Worm (Caenorhabditis elegans) whole organism, young adult: ENCODE measurements around the gene shc-3.

Experiments
- D2030.7 ChIP-seq: fragments of 200-800 bp; sonication (Bioruptor generic); IDR thresholded peaks from 2 replicates; pipeline ENCODE4 v1.3.6; 2022; ENCODE audit warnings: missing genetic modification reagents, missing genetic modification characterization, missing compliant biosample characterization
- F39B2.1 ChIP-seq: fragments of 200-800 bp; sonication (Bioruptor generic); IDR thresholded peaks from 2 replicates; pipeline ENCODE4 v1.3.6; 2022; ENCODE audit warnings: missing genetic modification reagents, missing genetic modification characterization, missing compliant biosample characterization
- F57C9.4 ChIP-seq: sonication (generic microtip); optimal IDR thresholded peaks from 2 replicates; lab custom pipeline; 2017; ENCODE audit warnings: mild to moderate bottlenecking, missing genetic modification characterization, missing compliant biosample characterization
- T26A5.8 ChIP-seq: sonication (generic microtip); optimal IDR thresholded peaks from 2 replicates; lab custom pipeline; 2016; ENCODE audit warnings: missing genetic modification characterization, missing compliant biosample characterization
- ZK185.1 ChIP-seq: sonication (generic microtip); optimal IDR thresholded peaks from 2 replicates; lab custom pipeline; 2016; ENCODE audit warnings: mild to moderate bottlenecking, missing genetic modification characterization, missing compliant biosample characterization; ENCODE audit not compliant: poor library complexity, severe bottlenecking
- ama-1 ChIP-seq, 3 experiments: fragments of 150-350 bp in 1 of 3; sonication (generic microtip) in 2 of 3; optimal IDR thresholded peaks; 2 replicates each; lab custom pipeline; 2014 to 2018; ENCODE audit warnings: missing biosample characterization in 2 of 3, missing genetic modification characterization in 2 of 3, missing genetic modification reagents in 2 of 3
- aptf-2 ChIP-seq: fragments of 200-800 bp; sonication (Bioruptor generic); conservative IDR thresholded peaks from 2 replicates; pipeline ENCODE4 v1.3.6; 2022; ENCODE audit warnings: missing genetic modification reagents, missing genetic modification characterization, missing compliant biosample characterization
- athp-1 ChIP-seq: sonication (generic microtip); optimal IDR thresholded peaks from 2 replicates; lab custom pipeline; 2017; ENCODE audit warnings: mild to moderate bottlenecking, missing genetic modification characterization, missing compliant biosample characterization
- attf-5 ChIP-seq: fragments of 200-800 bp; sonication (Bioruptor generic); optimal IDR thresholded peaks from 2 replicates; lab custom pipeline; 2018; ENCODE audit warnings: mild to moderate bottlenecking, missing genetic modification characterization, missing compliant biosample characterization
- bed-1 ChIP-seq: fragments of 200-800 bp; sonication (Bioruptor generic); IDR thresholded peaks from 2 replicates; pipeline ENCODE4 v1.3.6; 2022; ENCODE audit warnings: missing genetic modification reagents, missing genetic modification characterization, missing compliant biosample characterization
- ccch-3 ChIP-seq: fragments of 200-800 bp; sonication (Bioruptor generic); optimal IDR thresholded peaks from 2 replicates; lab custom pipeline; 2018; ENCODE audit warnings: mild to moderate bottlenecking, missing genetic modification characterization, missing compliant biosample characterization
- cebp-1 ChIP-seq, 2 experiments: fragments of 200-800 bp in 1 of 2; sonication (Bioruptor generic) in 1 of 2; sonication (generic microtip) in 1 of 2; IDR thresholded peaks in 1 of 2; optimal IDR thresholded peaks in 1 of 2; 2 replicates each; pipeline versions ENCODE4 v1.3.6 to Lab custom; 2017 to 2022; ENCODE audit warnings: missing compliant biosample characterization in 2 of 2, missing genetic modification characterization in 2 of 2, mild to moderate bottlenecking in 1 of 2, missing genetic modification reagents in 1 of 2, moderate library complexity in 1 of 2
- chd-7 ChIP-seq: sonication (generic microtip); optimal IDR thresholded peaks from 2 replicates; lab custom pipeline; 2016; ENCODE audit warnings: mild to moderate bottlenecking, missing genetic modification characterization, moderate library complexity, missing compliant biosample characterization
- dpl-1 ChIP-seq: fragments of 150-350 bp; optimal IDR thresholded peaks from 2 replicates; lab custom pipeline; 2014; ENCODE audit warnings: missing biosample characterization, missing genetic modification reagents, missing genetic modification characterization
- egl-18 ChIP-seq: fragments of 200-800 bp; sonication (Bioruptor generic); IDR thresholded peaks from 2 replicates; pipeline ENCODE4 v1.3.6; 2022; ENCODE audit warnings: missing genetic modification reagents, missing genetic modification characterization, missing compliant biosample characterization
- hlh-26 ChIP-seq: fragments of 200-800 bp; sonication (Bioruptor generic); conservative IDR thresholded peaks from 2 replicates; pipeline ENCODE4 v1.3.6; 2022; ENCODE audit warnings: missing genetic modification reagents, missing genetic modification characterization, missing compliant biosample characterization
- hmg-20 ChIP-seq: fragments of 200-800 bp; sonication (Bioruptor generic); IDR thresholded peaks from 2 replicates; pipeline ENCODE4 v1.3.6; 2022; ENCODE audit warnings: missing genetic modification reagents, missing genetic modification characterization, missing compliant biosample characterization
- lin-26 ChIP-seq: fragments of 200-800 bp; sonication (Bioruptor generic); IDR thresholded peaks from 2 replicates; pipeline ENCODE4 v1.3.6; 2022; ENCODE audit warnings: missing genetic modification reagents, missing genetic modification characterization, missing compliant biosample characterization
- lin-40 ChIP-seq: sonication (generic microtip); optimal IDR thresholded peaks from 2 replicates; lab custom pipeline; 2016; ENCODE audit warnings: missing genetic modification characterization, mild to moderate bottlenecking, missing compliant biosample characterization, missing genotype, missing genetic modification reagents
- lir-1 ChIP-seq: fragments of 200-800 bp; sonication (Bioruptor generic); conservative IDR thresholded peaks from 2 replicates; pipeline ENCODE4 v1.3.6; 2022; ENCODE audit warnings: missing genetic modification reagents, missing genetic modification characterization, missing compliant biosample characterization
- madf-3 ChIP-seq: fragments of 200-800 bp; sonication (Bioruptor generic); IDR thresholded peaks from 2 replicates; pipeline ENCODE4 v1.3.6; 2022; ENCODE audit warnings: missing genetic modification reagents, missing genetic modification characterization, missing compliant biosample characterization
- mel-28 ChIP-seq: sonication (generic microtip); optimal IDR thresholded peaks from 2 replicates; lab custom pipeline; 2016; ENCODE audit warnings: borderline replicate concordance, mild to moderate bottlenecking, missing genetic modification characterization, missing compliant biosample characterization
- mes-4 ChIP-seq: sonication (generic microtip); optimal IDR thresholded peaks from 2 replicates; lab custom pipeline; 2016; ENCODE audit warnings: missing genotype, missing genetic modification characterization, missing compliant biosample characterization
- mxl-1 ChIP-seq: sonication (generic microtip); optimal IDR thresholded peaks from 2 replicates; lab custom pipeline; 2016; ENCODE audit warnings: missing genetic modification characterization, missing compliant biosample characterization
- nhr-120 ChIP-seq: fragments of 200-800 bp; sonication (Bioruptor generic); IDR thresholded peaks from 2 replicates; pipeline ENCODE4 v1.3.6; 2022; ENCODE audit warnings: missing genetic modification characterization, missing compliant biosample characterization
- nhr-27 ChIP-seq: fragments of 200-800 bp; sonication (Bioruptor generic); optimal IDR thresholded peaks from 2 replicates; lab custom pipeline; 2018; ENCODE audit warnings: mild to moderate bottlenecking, missing genetic modification characterization, moderate library complexity, missing compliant biosample characterization
- nhr-80 ChIP-seq: sonication (generic microtip); optimal IDR thresholded peaks from 2 replicates; lab custom pipeline; 2016; ENCODE audit warnings: missing genetic modification characterization, missing compliant biosample characterization
- nhr-90 ChIP-seq: sonication (generic microtip); optimal IDR thresholded peaks from 2 replicates; lab custom pipeline; 2016; ENCODE audit warnings: missing genotype, mild to moderate bottlenecking, missing genetic modification characterization, missing compliant biosample characterization
- pbrm-1 ChIP-seq: fragments of 200-800 bp; sonication (Bioruptor generic); IDR thresholded peaks from 2 replicates; pipeline ENCODE4 v1.3.6; 2022; ENCODE audit warnings: missing genetic modification reagents, missing genetic modification characterization, missing compliant biosample characterization
- repo-1 ChIP-seq: sonication (generic microtip); optimal IDR thresholded peaks from 2 replicates; lab custom pipeline; 2017; ENCODE audit warnings: mild to moderate bottlenecking, missing genetic modification characterization, missing compliant biosample characterization
- rpc-1 ChIP-seq, 2 experiments: fragments of 150-350 bp in 1 of 2; sonication (generic microtip) in 1 of 2; optimal IDR thresholded peaks; 2 replicates each; lab custom pipeline; 2014 to 2018; ENCODE audit warnings: missing biosample characterization in 1 of 2, missing genetic modification characterization in 1 of 2, missing genetic modification reagents in 1 of 2, missing genotype in 1 of 2
- sdz-38 ChIP-seq: sonication (generic microtip); optimal IDR thresholded peaks from 2 replicates; lab custom pipeline; 2016; ENCODE audit warnings: missing genotype, missing genetic modification characterization, missing compliant biosample characterization
- sptf-2 ChIP-seq: fragments of 200-800 bp; sonication (Bioruptor generic); optimal IDR thresholded peaks from 2 replicates; lab custom pipeline; 2018; ENCODE audit warnings: mild to moderate bottlenecking, missing genetic modification characterization, missing compliant biosample characterization
- tbp1 ChIP-seq: fragments of 200-800 bp; sonication (Bioruptor generic); optimal IDR thresholded peaks from 2 replicates; lab custom pipeline; 2018; ENCODE audit warnings: mild to moderate bottlenecking, missing genetic modification characterization, missing compliant biosample characterization
- zim-3 ChIP-seq: sonication (generic microtip); optimal IDR thresholded peaks from 2 replicates; lab custom pipeline; 2017; ENCODE audit warnings: mild to moderate bottlenecking, missing genetic modification characterization, moderate library complexity, missing compliant biosample characterization
- ztf-18 ChIP-seq: sonication (generic microtip); optimal IDR thresholded peaks from 2 replicates; lab custom pipeline; 2016; ENCODE audit warnings: missing genotype, mild to moderate bottlenecking, missing genetic modification characterization, missing compliant biosample characterization
- ztf-3 ChIP-seq: fragments of 200-800 bp; sonication (Bioruptor generic); optimal IDR thresholded peaks from 2 replicates; lab custom pipeline; 2018; ENCODE audit warnings: mild to moderate bottlenecking, missing genetic modification characterization, missing compliant biosample characterization

The shc-3 gene

DNA sequence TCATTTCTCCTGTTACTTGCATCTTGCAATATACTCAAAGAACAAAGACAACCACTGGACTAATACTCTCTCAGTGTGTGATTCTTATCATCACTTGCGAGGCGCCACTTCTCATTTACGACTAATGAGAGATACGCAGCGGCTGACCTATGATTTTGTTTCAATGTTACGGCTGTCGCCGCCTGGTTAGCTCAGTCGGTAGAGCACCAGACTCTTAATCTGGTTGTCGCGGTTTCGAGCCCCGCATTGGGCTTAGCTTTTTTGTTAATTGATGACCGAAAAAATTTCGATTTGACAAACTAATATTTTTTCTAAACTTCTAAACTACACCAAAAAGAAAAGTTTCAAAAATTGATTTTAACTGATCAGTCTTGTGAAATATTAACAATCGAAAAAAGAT, 1.0 kb upstream of the shc-3 start (continued):
- TF ChIP-seq hmg-20, result 0 out of 2 replicates have a peak, but pooled peaks have one; percentile 29
- no peak for TF ChIP-seq lin-40 (tag; lab: Kevin White, UChicago)
- TF ChIP-seq F39B2.1 (GFP tag; lab: Robert Waterston, UW), result no peak
- no peak for TF ChIP-seq sdz-38 (tag; lab: Kevin White, UChicago)
- TF ChIP-seq T26A5.8, result no peak
- TF ChIP-seq egl-18, result no peak
- TF ChIP-seq tbp1, result peak; percentile 88
- 0 out of 2 replicates have a peak, but pooled peaks have one; percentile 9 for TF ChIP-seq aptf-2
- TF ChIP-seq ama-1 (optimal IDR thresholded peaks at IDR 0.05; lab: Kevin White, UChicago), result no peak
- TF ChIP-seq ama-1 (GFP tag; optimal IDR thresholded peaks at IDR 0.05; lab: Kevin White, UChicago), result peak in 1 of 2 experiments; percentile 59
- TF ChIP-seq nhr-90 (tag; lab: Kevin White, UChicago), result peak; percentile 25
- no peak for TF ChIP-seq nhr-27 (tag; lab: Kevin White, UChicago)
- peak; percentile 68 for TF ChIP-seq rpc-1 (optimal IDR thresholded peaks at IDR 0.05; lab: Kevin White, UChicago)
- TF ChIP-seq rpc-1 (tag; optimal IDR thresholded peaks at IDR 0.05; lab: Kevin White, UChicago), result peak; percentile 67
- TF ChIP-seq lir-1 (GFP tag; lab: Robert Waterston, UW), result 0 out of 2 replicates have a peak, but pooled peaks have one; percentile 12
- TF ChIP-seq ccch-3, result no peak
- TF ChIP-seq nhr-120, result no peak
- TF ChIP-seq mxl-1 (tag; lab: Kevin White, UChicago), result no peak
- no peak for TF ChIP-seq athp-1
- TF ChIP-seq cebp-1 (GFP tag; IDR thresholded peaks at IDR 0.05; lab: Robert Waterston, UW), result no peak
- no peak for TF ChIP-seq cebp-1 (tag; optimal IDR thresholded peaks at IDR 0.05; lab: Kevin White, UChicago)
- no peak for TF ChIP-seq F57C9.4 (tag; lab: Kevin White, UChicago)
- peak; percentile 11 for TF ChIP-seq nhr-80 (tag; lab: Kevin White, UChicago)
- no peak for TF ChIP-seq sptf-2 (GFP tag; lab: Kevin White, UChicago)
- peak; percentile 30 for TF ChIP-seq ZK185.1 (tag; lab: Kevin White, UChicago)
- TF ChIP-seq zim-3 (tag; lab: Kevin White, UChicago), result peak; percentile 31
- peak; percentile 19 for TF ChIP-seq ztf-18 (tag; lab: Kevin White, UChicago)
- peak; percentile 6 for TF ChIP-seq attf-5 (GFP tag; lab: Kevin White, UChicago)

DNA sequence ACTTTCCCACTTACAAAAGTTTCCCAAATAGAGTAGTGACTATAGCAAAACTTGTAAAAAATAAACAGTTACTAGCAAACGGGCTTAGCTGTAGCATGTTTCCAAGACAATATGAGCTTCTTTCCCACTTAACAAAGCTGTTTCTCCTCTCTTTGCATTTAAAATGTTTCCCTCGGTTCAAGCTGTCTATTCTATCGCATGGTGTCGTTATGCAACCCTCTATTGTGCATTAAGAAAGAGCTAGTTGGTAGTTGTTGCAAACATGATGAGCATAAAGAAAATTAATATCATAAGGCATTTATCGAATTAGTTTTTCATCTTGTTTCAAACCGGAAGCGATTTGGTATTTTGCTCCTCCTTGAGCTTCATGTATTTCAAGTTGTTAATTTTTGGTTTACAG, 5.5 kb downstream of the shc-3 start, which contains the start of gene poml-1:
TSS of gene poml-1 (minus strand) at position 101 of the 400 bp plus-strand sequence.
- TF ChIP-seq mel-28 (tag; lab: Kevin White, UChicago) (no peak), dpl-1 (no peak), nhr-27 (tag; lab: Kevin White, UChicago) (no peak), D2030.7 (no peak), repo-1 (no peak), chd-7 (tag; lab: Kevin White, UChicago) (no peak), madf-3 (GFP tag; lab: Robert Waterston, UW) (no peak)
- TF ChIP-seq, all 124 proteins: peak for 0

DNA sequence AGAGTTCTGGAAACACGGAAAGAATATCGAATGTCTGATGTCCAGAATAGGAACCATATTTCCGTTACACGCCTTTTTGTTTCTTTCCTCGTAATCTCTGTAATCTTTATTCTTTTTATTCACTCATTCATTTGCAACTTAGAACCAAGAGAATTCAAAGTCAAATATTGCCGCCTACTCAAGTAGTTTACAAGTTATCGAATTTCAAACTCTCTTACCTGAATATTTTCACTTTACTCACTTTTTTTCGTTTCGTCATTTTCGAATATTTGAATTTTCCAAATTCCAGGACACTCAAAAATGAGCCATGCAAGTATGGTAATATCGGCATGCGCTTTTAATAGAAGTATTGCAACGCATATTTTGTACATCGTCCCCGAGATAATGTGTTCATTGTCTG, 7.0 kb downstream of the shc-3 start, which contains the start of gene K11E4.6:
TSS of gene K11E4.6 (plus strand) at position 301 of the 400 bp plus-strand sequence.
- TF ChIP-seq bed-1 (GFP tag; lab: Robert Waterston, UW), result no peak
- TF ChIP-seq hlh-26 (GFP tag; lab: Robert Waterston, UW), result no peak
- no peak for TF ChIP-seq pbrm-1 (GFP tag; lab: Robert Waterston, UW)
- no peak for TF ChIP-seq aptf-2
- TF ChIP-seq madf-3 (GFP tag; lab: Robert Waterston, UW), result no peak
- no peak for TF ChIP-seq ztf-3 (GFP tag; lab: Kevin White, UChicago)
- no peak for TF ChIP-seq F39B2.1 (GFP tag; lab: Robert Waterston, UW)
- no peak for TF ChIP-seq lin-26
- TF ChIP-seq mes-4 (tag; lab: Kevin White, UChicago), result no peak
